Worm (Caenorhabditis elegans) whole organism, midembryonic: Measurements from ENCODE around the gene let-767.

ENCODE experiments used
- T22C8.4 ChIP-seq: fragments of 200-800 bp; sonication (Bioruptor generic); IDR thresholded peaks from 2 replicates; pipeline ENCODE4 v1.3.6; 2022; ENCODE audit warnings: missing genetic modification characterization, missing compliant biosample characterization
- cog-1 ChIP-seq: sonication (generic microtip); optimal IDR thresholded peaks from 2 replicates; lab custom pipeline; 2016; ENCODE audit warnings: missing genetic modification characterization, missing compliant biosample characterization
- ref-1 ChIP-seq: fragments of 200-800 bp; sonication (Bioruptor generic); conservative IDR thresholded peaks from 2 replicates; pipeline ENCODE4 v1.3.6; 2022; ENCODE audit warnings: missing genetic modification reagents, missing genetic modification characterization, missing compliant biosample characterization
- ztf-23 ChIP-seq: fragments of 200-800 bp; sonication (Bioruptor generic); IDR thresholded peaks from 2 replicates; pipeline ENCODE4 v1.3.6; 2022; ENCODE audit warnings: missing genetic modification reagents, missing genetic modification characterization, missing compliant biosample characterization

DNA sequence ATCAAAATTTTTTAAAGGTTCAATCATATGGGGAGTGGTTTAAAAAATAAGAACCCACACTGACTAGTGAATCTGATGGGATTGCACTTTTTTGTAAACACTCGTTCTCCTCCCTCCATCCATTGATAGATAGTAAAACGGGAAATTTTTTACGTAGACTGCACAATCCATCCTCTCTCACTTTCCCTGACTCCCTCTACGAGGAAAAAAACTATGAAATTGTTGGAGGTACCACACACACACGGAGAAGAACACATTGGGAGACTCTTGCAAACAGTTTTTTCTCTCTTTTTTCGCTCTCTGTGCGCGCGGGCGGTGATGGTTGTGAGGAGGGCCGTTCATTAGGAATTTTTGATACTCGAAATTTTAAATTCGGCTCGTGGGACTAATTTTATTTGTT lies 15.6 kb upstream of the let-767 start:
- TF ChIP-seq T22C8.4 (GFP tag; lab: Robert Waterston, UW) (no peak), ref-1 (GFP tag; lab: Robert Waterston, UW) (no peak), ztf-23 (GFP tag; lab: Robert Waterston, UW) (no peak), cog-1 (tag; lab: Kevin White, UChicago) (no peak)
